Fruit fly (Drosophila melanogaster) whole organism, embryonic: ENCODE measurements around the gene lectin-37Da.

Source experiments
- Antp ChIP-seq: fragments of 200-800 bp; sonication (Bioruptor generic); optimal IDR thresholded peaks from 3 replicates; lab custom pipeline; 2016; ENCODE audit warnings: missing biosample characterization, missing genetic modification characterization
- Asciz ChIP-seq: fragments of 200-800 bp; sonication (Bioruptor generic); optimal IDR thresholded peaks from 2 replicates; lab custom pipeline; 2017; ENCODE audit warnings: missing biosample characterization, mild to moderate bottlenecking, missing genetic modification characterization, missing genetic modification reagents
- Atf3 ChIP-seq: fragments of 200-800 bp; sonication (Bioruptor generic); optimal IDR thresholded peaks from 3 replicates; lab custom pipeline; 2016; ENCODE audit warnings: missing biosample characterization, missing genetic modification characterization
- C15 ChIP-seq: fragments of 200-800 bp; sonication (Bioruptor generic); IDR thresholded peaks from 3 replicates; pipeline ENCODE4 v1.3.6; 2022; ENCODE audit warnings: missing biosample characterization, missing genetic modification characterization
- CG10979 ChIP-seq: fragments of 200-800 bp; sonication (Bioruptor generic); optimal IDR thresholded peaks from 2 replicates; lab custom pipeline; 2018; ENCODE audit warnings: missing biosample characterization, mild to moderate bottlenecking, missing genetic modification characterization, moderate library complexity
- CG12236 ChIP-seq: fragments of 200-800 bp; sonication (Bioruptor generic); optimal IDR thresholded peaks from 2 replicates; lab custom pipeline; 2016; ENCODE audit warnings: missing biosample characterization, missing genetic modification characterization
- CG12299 ChIP-seq: fragments of 200-800 bp; sonication (Bioruptor generic); optimal IDR thresholded peaks from 2 replicates; lab custom pipeline; 2018; ENCODE audit warnings: missing biosample characterization, mild to moderate bottlenecking, missing genetic modification characterization
- CG13287 ChIP-seq: fragments of 200-800 bp; sonication (Bioruptor generic); IDR thresholded peaks from 2 replicates; pipeline ENCODE4 v1.3.6; 2022; ENCODE audit warnings: missing biosample characterization, missing genetic modification characterization; ENCODE audit not compliant: partially characterized antibody
- CG14667 ChIP-seq: fragments of 200-800 bp; sonication (Bioruptor generic); IDR thresholded peaks from 2 replicates; pipeline ENCODE4 v1.3.6; 2022; ENCODE audit warnings: missing biosample characterization, missing genetic modification characterization
- CG1529 ChIP-seq: fragments of 200-800 bp; sonication (Bioruptor generic); optimal IDR thresholded peaks from 3 replicates; lab custom pipeline; 2018; ENCODE audit warnings: missing biosample characterization, missing genetic modification characterization
- CG17568 ChIP-seq: fragments of 200-800 bp; sonication (Bioruptor generic); optimal IDR thresholded peaks from 2 replicates; lab custom pipeline; 2018; ENCODE audit warnings: missing biosample characterization, mild to moderate bottlenecking, missing genetic modification characterization, moderate library complexity
- CG2120 ChIP-seq: fragments of 200-800 bp; sonication (Bioruptor generic); optimal IDR thresholded peaks from 3 replicates; lab custom pipeline; 2016; ENCODE audit warnings: missing biosample characterization, missing genetic modification characterization
- CG3065 ChIP-seq: fragments of 200-800 bp; sonication (Bioruptor generic); optimal IDR thresholded peaks from 2 replicates; lab custom pipeline; 2016; ENCODE audit warnings: missing biosample characterization, missing genetic modification characterization
- CG3726 ChIP-seq: fragments of 200-800 bp; sonication (Bioruptor generic); IDR thresholded peaks from 3 replicates; pipeline ENCODE4, ENCODE4 v1.3.6; 2022; ENCODE audit warnings: missing biosample characterization, missing genetic modification characterization
- CG5180 ChIP-seq: fragments of 200-800 bp; sonication (Bioruptor generic); optimal IDR thresholded peaks from 3 replicates; lab custom pipeline; 2017; ENCODE audit warnings: missing biosample characterization, missing genetic modification characterization, mild to moderate bottlenecking, moderate library complexity, missing genetic modification reagents
- CG8388 ChIP-seq: fragments of 200-800 bp; sonication (Bioruptor generic); optimal IDR thresholded peaks from 2 replicates; lab custom pipeline; 2019; ENCODE audit warnings: missing biosample characterization, mild to moderate bottlenecking, missing genetic modification characterization, moderate library complexity
- CG9932 ChIP-seq: fragments of 200-800 bp; sonication (Bioruptor generic); IDR thresholded peaks from 2 replicates; pipeline ENCODE4 v1.3.6; 2022; ENCODE audit warnings: missing biosample characterization, missing genetic modification characterization
- CHES-1-like ChIP-seq: fragments of 200-800 bp; sonication (Bioruptor generic); optimal IDR thresholded peaks from 2 replicates; lab custom pipeline; 2016; ENCODE audit warnings: missing biosample characterization, missing genetic modification characterization
- D19A ChIP-seq: fragments of 200-800 bp; optimal IDR thresholded peaks from 3 replicates; lab custom pipeline; 2019; ENCODE audit warnings: missing biosample characterization, mild to moderate bottlenecking, missing genetic modification characterization, moderate library complexity
- Dip3 ChIP-seq: fragments of 200-800 bp; sonication (Bioruptor generic); optimal IDR thresholded peaks from 3 replicates; lab custom pipeline; 2016; ENCODE audit warnings: missing biosample characterization, missing genetic modification characterization
- Elba2 ChIP-seq: fragments of 200-800 bp; sonication (Bioruptor generic); optimal IDR thresholded peaks from 3 replicates; lab custom pipeline; 2016; ENCODE audit warnings: missing biosample characterization, missing genetic modification characterization
- H15 ChIP-seq: fragments of 200-800 bp; sonication (Bioruptor generic); IDR thresholded peaks from 3 replicates; pipeline ENCODE4 v1.3.6; 2022; ENCODE audit warnings: missing biosample characterization, missing genetic modification characterization
- HHEX ChIP-seq: fragments of 200-800 bp; sonication (Bioruptor generic); optimal IDR thresholded peaks from 3 replicates; lab custom pipeline; 2017; ENCODE audit warnings: missing biosample characterization, mild to moderate bottlenecking, missing genetic modification characterization, missing genetic modification reagents
- HLH54F ChIP-seq: fragments of 200-800 bp; sonication (Bioruptor generic); optimal IDR thresholded peaks from 3 replicates; lab custom pipeline; 2016; ENCODE audit warnings: missing biosample characterization, missing genetic modification characterization
- Hand ChIP-seq: fragments of 200-800 bp; sonication (Bioruptor generic); optimal IDR thresholded peaks from 2 replicates; lab custom pipeline; 2017; ENCODE audit warnings: mild to moderate bottlenecking, missing biosample characterization, missing genetic modification reagents, missing genetic modification characterization
- Hey ChIP-seq: fragments of 200-800 bp; sonication (Bioruptor generic); optimal IDR thresholded peaks from 3 replicates; lab custom pipeline; 2018; ENCODE audit warnings: missing biosample characterization, mild to moderate bottlenecking, missing genetic modification characterization
- HmgZ ChIP-seq: fragments of 200-800 bp; sonication (Bioruptor generic); optimal IDR thresholded peaks from 2 replicates; lab custom pipeline; 2018; ENCODE audit warnings: missing biosample characterization, mild to moderate bottlenecking, missing genetic modification characterization
- Kr ChIP-seq: fragments of 200-800 bp; sonication (Bioruptor generic); optimal IDR thresholded peaks from 2 replicates; lab custom pipeline; 2017; ENCODE audit warnings: missing biosample characterization, mild to moderate bottlenecking, missing genetic modification characterization
- Max ChIP-seq: fragments of 200-800 bp; sonication (Bioruptor generic); optimal IDR thresholded peaks from 2 replicates; lab custom pipeline; 2016; ENCODE audit warnings: missing biosample characterization, mild to moderate bottlenecking, missing genetic modification characterization
- Meics ChIP-seq: fragments of 200-800 bp; sonication (Bioruptor generic); optimal IDR thresholded peaks from 2 replicates; lab custom pipeline; 2017; ENCODE audit warnings: missing biosample characterization, mild to moderate bottlenecking, missing genetic modification characterization
- Myb ChIP-seq: fragments of 200-800 bp; sonication (Bioruptor generic); optimal IDR thresholded peaks from 2 replicates; lab custom pipeline; 2016; ENCODE audit warnings: missing biosample characterization, missing genetic modification characterization
- NfI ChIP-seq: fragments of 200-800 bp; sonication (Bioruptor generic); optimal IDR thresholded peaks from 3 replicates; lab custom pipeline; 2018; ENCODE audit warnings: missing biosample characterization, mild to moderate bottlenecking, missing genetic modification characterization, moderate library complexity
- Six4 ChIP-seq: fragments of 200-800 bp; sonication (Bioruptor generic); optimal IDR thresholded peaks from 2 replicates; lab custom pipeline; 2016; ENCODE audit warnings: missing biosample characterization, missing genetic modification characterization
- Sox100B ChIP-seq: fragments of 200-800 bp; sonication (Bioruptor generic); optimal IDR thresholded peaks from 3 replicates; lab custom pipeline; 2018; ENCODE audit warnings: missing biosample characterization, mild to moderate bottlenecking, missing genetic modification characterization
- Xbp1 ChIP-seq: fragments of 200-800 bp; sonication (Bioruptor generic); optimal IDR thresholded peaks from 3 replicates; lab custom pipeline; 2016; ENCODE audit warnings: missing biosample characterization, mild to moderate bottlenecking, missing genetic modification characterization
- Xrp1 ChIP-seq: fragments of 200-800 bp; sonication (Bioruptor generic); IDR thresholded peaks from 2 replicates; pipeline ENCODE4 v1.3.6; 2022; ENCODE audit warnings: missing biosample characterization, missing genetic modification characterization
- ash1 ChIP-seq: fragments of 200-800 bp; sonication (Bioruptor generic); optimal IDR thresholded peaks from 2 replicates; lab custom pipeline; 2018; ENCODE audit warnings: missing biosample characterization, mild to moderate bottlenecking, missing genetic modification characterization
- ato ChIP-seq: fragments of 200-800 bp; sonication (Bioruptor generic); IDR thresholded peaks from 2 replicates; pipeline ENCODE4 v1.3.6; 2022; ENCODE audit warnings: missing biosample characterization, missing genetic modification characterization; ENCODE audit not compliant: partially characterized antibody
- chif ChIP-seq, 2 experiments: fragments of 200-800 bp; sonication (Bioruptor generic); optimal IDR thresholded peaks; 3 replicates each; lab custom pipeline; 2016; ENCODE audit warnings: missing biosample characterization in 2 of 2, missing genetic modification characterization in 2 of 2
- dm ChIP-seq: fragments of 200-800 bp; sonication (Bioruptor generic); optimal IDR thresholded peaks from 3 replicates; lab custom pipeline; 2016; ENCODE audit warnings: missing biosample characterization, missing genetic modification characterization
- dmrt99B ChIP-seq: fragments of 200-800 bp; sonication (Bioruptor generic); optimal IDR thresholded peaks from 2 replicates; lab custom pipeline; 2018; ENCODE audit warnings: missing biosample characterization, mild to moderate bottlenecking, missing genetic modification characterization, moderate library complexity
- nau ChIP-seq: fragments of 200-800 bp; sonication (Bioruptor generic); optimal IDR thresholded peaks from 3 replicates; lab custom pipeline; 2017; ENCODE audit warnings: missing biosample characterization, mild to moderate bottlenecking, missing genetic modification characterization, missing genetic modification reagents
- otp ChIP-seq: fragments of 200-800 bp; sonication (Bioruptor generic); IDR thresholded peaks from 3 replicates; pipeline ENCODE4, ENCODE4 v1.3.6; 2022; ENCODE audit warnings: missing biosample characterization, missing genetic modification characterization
- phol ChIP-seq: fragments of 200-800 bp; sonication (Bioruptor generic); optimal IDR thresholded peaks from 3 replicates; lab custom pipeline; 2018; ENCODE audit warnings: missing biosample characterization, mild to moderate bottlenecking, missing genetic modification characterization, moderate library complexity
- salm ChIP-seq: fragments of 200-800 bp; sonication (Bioruptor generic); optimal IDR thresholded peaks from 2 replicates; lab custom pipeline; 2018; ENCODE audit warnings: missing biosample characterization, mild to moderate bottlenecking, missing genetic modification characterization
- slbo ChIP-seq: fragments of 200-800 bp; sonication (Bioruptor generic); IDR thresholded peaks from 2 replicates; pipeline ENCODE4 v1.3.6; 2022; ENCODE audit warnings: missing biosample characterization, missing genetic modification characterization
- tio ChIP-seq: fragments of 200-800 bp; sonication (Bioruptor generic); optimal IDR thresholded peaks from 2 replicates; lab custom pipeline; 2017; ENCODE audit warnings: missing biosample characterization, missing genetic modification characterization, inconsistent platforms
- tll ChIP-seq, 2 experiments: fragments of 200-800 bp in 1 of 2; fragments of >200 bp in 1 of 2; sonication (Bioruptor generic) in 1 of 2; optimal IDR thresholded peaks; 2 replicates each; lab custom pipeline; 2017 to 2019; ENCODE audit warnings: missing biosample characterization in 2 of 2, missing genetic modification characterization in 2 of 2, mild to moderate bottlenecking in 1 of 2, moderate library complexity in 1 of 2
- yki ChIP-seq: fragments of >200 bp; optimal IDR thresholded peaks from 3 replicates; lab custom pipeline; 2018
- zen ChIP-seq: fragments of 200-800 bp; sonication (Bioruptor generic); optimal IDR thresholded peaks from 3 replicates; lab custom pipeline; 2018; ENCODE audit warnings: missing biosample characterization, mild to moderate bottlenecking, missing genetic modification characterization, moderate library complexity
- zfh1 ChIP-seq: fragments of 200-800 bp; sonication (Bioruptor generic); IDR thresholded peaks from 3 replicates; pipeline ENCODE4 v1.3.6; 2022; ENCODE audit warnings: missing biosample characterization, missing genetic modification characterization

The lectin-37Da gene

dm6 chr2L:19376145-19376544, 42.0 kb upstream of the lectin-37Da start (continued):
- no peak for TF ChIP-seq HmgZ
- TF ChIP-seq Dip3: no peak
- TF ChIP-seq dm: no peak
- TF ChIP-seq H15 (GFP tag; lab: Robert Waterston, UW): peak; percentile 34; the same call in 1 of the 3 replicates
- no peak for TF ChIP-seq HHEX
- TF ChIP-seq zfh1 (GFP tag; lab: Robert Waterston, UW): peak; percentile 79
- TF ChIP-seq ato (GFP tag; lab: Robert Waterston, UW): no peak
- peak; percentile 49 for TF ChIP-seq D19A (tag; lab: Kevin White, UChicago)
- peak; percentile 32 for TF ChIP-seq dmrt99B (tag; lab: Kevin White, UChicago)
- no peak for TF ChIP-seq salm (tag; lab: Kevin White, UChicago)
- no peak for TF ChIP-seq CG2120
- peak; percentile 78 for TF ChIP-seq Xrp1 (GFP tag; lab: Robert Waterston, UW)
- no peak for TF ChIP-seq Atf3 (GFP tag; lab: Kevin White, UChicago)
- TF ChIP-seq CG3065 (GFP tag; lab: Kevin White, UChicago): no peak
- TF ChIP-seq CG8388 (GFP tag; lab: Kevin White, UChicago): peak; percentile 62
- TF ChIP-seq CG5180 (GFP tag; lab: Kevin White, UChicago): no peak
- no peak for TF ChIP-seq nau
- no peak for TF ChIP-seq CG12236 (GFP tag; lab: Kevin White, UChicago)
- TF ChIP-seq CG12299 (tag; lab: Kevin White, UChicago): no peak
- TF ChIP-seq Max (GFP tag; lab: Kevin White, UChicago): no peak
- no peak for TF ChIP-seq ash1 (GFP tag; lab: Kevin White, UChicago)
- TF ChIP-seq Xbp1: peak; percentile 15
- TF ChIP-seq NfI (GFP tag; lab: Kevin White, UChicago): no peak
- peak; percentile 70 for TF ChIP-seq CG10979
- TF ChIP-seq zen: peak; percentile 30
- no peak for TF ChIP-seq Kr (GFP tag; lab: Kevin White, UChicago)
- no peak for TF ChIP-seq Sox100B
- TF ChIP-seq Elba2 (GFP tag; lab: Kevin White, UChicago): no peak
- TF ChIP-seq chif (GFP tag; optimal IDR thresholded peaks at IDR 0.05; lab: Kevin White, UChicago): peak in 1 of 2 experiments; percentile 43
- TF ChIP-seq CG14667 (GFP tag; lab: Robert Waterston, UW): no peak
- TF ChIP-seq yki (lab: Kevin White, UChicago): no peak
- TF ChIP-seq CHES-1-like (GFP tag; lab: Kevin White, UChicago): no peak
- peak; percentile 14 for TF ChIP-seq CG1529 (GFP tag; lab: Kevin White, UChicago)
- no peak for TF ChIP-seq C15
- TF ChIP-seq HLH54F (GFP tag; lab: Kevin White, UChicago): no peak
- TF ChIP-seq tll (GFP tag; optimal IDR thresholded peaks at IDR 0.05; lab: Kevin White, UChicago): no peak
- TF ChIP-seq otp (GFP tag; lab: Robert Waterston, UW): peak; percentile 64; the same call in 1 of the 3 replicates
- no peak for TF ChIP-seq CG9932 (GFP tag; lab: Robert Waterston, UW)
- no peak for TF ChIP-seq Asciz
- 0 out of 3 replicates have a peak, but pooled peaks have one; percentile 23 for TF ChIP-seq CG3726 (GFP tag; lab: Robert Waterston, UW)
- no peak for TF ChIP-seq Meics (GFP tag; lab: Kevin White, UChicago)
- no peak for TF ChIP-seq CG13287
- TF ChIP-seq Six4 (GFP tag; lab: Kevin White, UChicago): peak; percentile 31
- no peak for TF ChIP-seq CG17568 (GFP tag; lab: Kevin White, UChicago)
- TF ChIP-seq Hey (tag; lab: Kevin White, UChicago): no peak
- TF ChIP-seq Antp: peak; percentile 18
- no peak for TF ChIP-seq Hand (GFP tag; lab: Kevin White, UChicago)
- no peak for TF ChIP-seq Myb
- no peak for TF ChIP-seq slbo (GFP tag; lab: Robert Waterston, UW)
- TF ChIP-seq tio (GFP tag; lab: Kevin White, UChicago): no peak
- peak; percentile 56 for TF ChIP-seq phol (tag; lab: Kevin White, UChicago)
